Worm (Caenorhabditis elegans) whole organism, L4/young adult: ENCODE measurements around the gene far-3.

Source experiments
- dao-5 ChIP-seq: sonication (generic microtip); optimal IDR thresholded peaks from 2 replicates; lab custom pipeline; 2016; ENCODE audit warnings: missing genotype, missing genetic modification characterization, moderate library complexity, missing compliant biosample characterization
- him-1 ChIP-seq: sonication (generic microtip); optimal IDR thresholded peaks from 2 replicates; lab custom pipeline; 2016; ENCODE audit warnings: missing genotype, missing genetic modification reagents, missing genetic modification characterization, missing compliant biosample characterization

DNA sequence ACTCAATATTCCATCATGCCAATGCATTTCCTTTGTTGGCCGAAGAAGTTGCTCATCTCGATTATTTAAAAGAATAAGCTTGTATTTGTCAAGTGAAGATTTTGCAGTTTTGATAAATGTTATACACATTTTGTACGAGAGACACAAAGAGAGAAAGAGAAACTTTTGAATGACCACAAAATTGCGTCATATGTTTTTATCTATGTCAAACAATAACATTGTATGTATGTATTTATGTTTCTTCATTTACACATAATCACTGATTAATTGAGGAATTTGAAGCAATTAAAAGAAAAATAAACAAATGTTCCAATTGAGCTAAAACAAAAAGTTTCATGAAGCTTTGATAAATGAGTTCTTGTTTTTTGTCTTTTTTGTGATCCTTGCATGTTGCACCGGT is 34.1 kb downstream of the far-3 start, which contains the start of gene hrg-9:
- TF ChIP-seq him-1 (no peak), dao-5 (tag; lab: Kevin White, UChicago) (no peak)
